Worm (Caenorhabditis elegans): ENCODE results near the gene C28H8.2.

DNA sequence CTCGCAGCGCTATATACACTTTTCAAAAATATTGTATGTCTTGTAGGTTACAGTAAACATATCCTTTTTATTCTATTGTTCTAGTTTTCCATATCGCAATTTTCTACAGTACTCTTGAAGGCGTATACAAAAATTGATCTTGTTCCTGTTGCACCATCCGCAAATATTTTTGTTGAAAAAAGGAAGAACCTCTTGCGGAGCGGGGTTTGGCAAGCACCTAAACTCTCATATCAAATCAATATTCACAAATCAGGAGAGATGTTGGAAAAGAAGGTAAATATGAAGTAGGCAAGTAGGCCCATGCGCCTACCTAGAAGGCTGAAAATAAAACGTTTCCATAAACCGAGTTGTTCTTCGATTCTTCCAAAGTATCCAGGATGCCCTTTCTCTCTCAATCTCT lies 36.1 kb upstream of the C28H8.2 start, which contains the start of gene C28H8.5:
- TF ChIP-seq aha-1 (tag; optimal IDR thresholded peaks at IDR 0.05) (no peak), zag-1 (tag; optimal IDR thresholded peaks at IDR 0.05) (no peak), nhr-11 (tag; optimal IDR thresholded peaks at IDR 0.05) (no peak), nhr-76 (tag; optimal IDR thresholded peaks at IDR 0.05) (no peak)
